Fruit fly (Drosophila melanogaster) whole organism, adult: ENCODE data around the gene IntS6.

Experiments used
- CG11617 ChIP-seq: fragments of 200-800 bp; sonication (Bioruptor generic); optimal IDR thresholded peaks from 2 replicates; lab custom pipeline; 2017; ENCODE audit warnings: mild to moderate bottlenecking, missing biosample characterization, missing genetic modification reagents, missing genetic modification characterization
- CG12768 ChIP-seq: fragments of 200-800 bp; sonication (Bioruptor generic); optimal IDR thresholded peaks from 2 replicates; lab custom pipeline; 2017; ENCODE audit warnings: missing biosample characterization, missing genetic modification characterization, mild to moderate bottlenecking, moderate library complexity, missing genetic modification reagents
- bab1 ChIP-seq: fragments of 200-800 bp; sonication (Bioruptor generic); optimal IDR thresholded peaks from 3 replicates; lab custom pipeline; 2019; ENCODE audit warnings: missing biosample characterization, mild to moderate bottlenecking, missing genetic modification characterization, moderate library complexity

DNA sequence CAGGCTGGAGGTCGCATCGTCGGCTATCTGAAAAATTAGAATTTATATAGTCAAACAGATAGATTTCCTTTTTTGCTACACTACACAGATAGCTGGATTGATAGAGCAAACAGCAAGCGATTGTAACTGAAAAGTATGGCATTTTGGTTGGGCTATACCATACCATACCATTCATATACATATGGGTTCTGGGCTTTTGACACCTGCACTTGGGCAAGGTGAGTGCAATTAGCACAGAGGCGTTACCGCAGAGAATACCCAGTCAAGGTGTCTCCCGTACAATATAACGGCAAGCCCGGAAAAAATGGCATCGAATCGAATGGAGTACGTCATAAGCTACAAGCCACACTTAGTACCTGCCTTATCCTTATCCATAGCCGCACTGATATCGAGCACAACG is 32.3 kb downstream of the IntS6 start:
- TF ChIP-seq bab1, result no peak
- no peak for TF ChIP-seq CG11617 (GFP tag; lab: Kevin White, UChicago)
- no peak for TF ChIP-seq CG12768
